Fruit fly (Drosophila melanogaster): ENCODE data around the gene CG18628.
A peak's percentile ranks its signal among the peaks of the same experiment; 100 is the strongest.

DNA sequence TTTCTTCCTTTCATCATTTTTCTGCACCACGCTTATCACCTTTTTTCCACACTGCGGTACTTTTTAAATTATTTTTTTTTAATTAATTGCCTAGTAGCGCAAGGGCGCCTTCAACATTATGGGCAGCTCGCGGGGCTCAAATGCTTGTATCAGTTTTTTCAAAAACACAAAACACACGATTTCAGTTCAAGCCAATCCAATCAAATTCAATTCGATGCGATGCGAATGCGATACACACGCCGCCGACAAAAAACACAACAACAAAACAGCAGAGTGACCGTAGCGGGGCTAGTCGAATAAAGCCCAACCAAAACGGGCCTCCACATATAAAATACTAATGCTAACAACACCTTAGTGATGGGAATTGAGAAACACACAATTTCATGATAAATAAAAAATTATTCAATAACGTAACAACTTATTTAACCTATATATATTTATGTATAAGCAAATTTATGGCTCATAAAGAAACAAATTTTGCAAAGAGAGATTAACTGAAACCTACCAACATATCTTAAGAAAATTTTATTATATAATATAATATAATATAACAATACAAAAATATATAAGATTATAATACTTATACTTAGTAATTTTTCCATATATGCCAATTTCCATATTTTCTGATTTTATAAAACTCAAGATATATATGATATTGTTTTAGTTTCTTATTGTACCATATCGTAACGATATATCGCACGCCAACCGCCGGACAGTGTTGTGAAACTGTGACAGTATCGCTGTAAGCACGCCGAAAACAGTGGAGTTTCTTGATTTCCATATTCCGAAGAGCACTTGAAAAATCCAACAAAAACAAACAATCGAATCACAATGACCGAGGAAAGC is 21.4 kb downstream of the CG18628 start, which contains the start of the genes CG32066 and CG8003:
- TF ChIP-seq CG4424 (GFP tag; optimal IDR thresholded peaks at IDR 0.05) (no peak), Ets97D (GFP tag; optimal IDR thresholded peaks at IDR 0.05) (peak; percentile 5), CG17829 (tag; optimal IDR thresholded peaks at IDR 0.05) (peak; percentile 64), CG12219 (GFP tag; optimal IDR thresholded peaks at IDR 0.05) (no peak), HLH3B (GFP tag; IDR thresholded peaks at IDR 0.05) (0 out of 2 replicates have a peak, but pooled peaks have one; percentile 15), gcm2 (GFP tag; optimal IDR thresholded peaks at IDR 0.05) (no peak)
